Fruit fly (Drosophila melanogaster) whole organism, embryonic: Measurements from ENCODE around the gene CG1172.
A peak's percentile ranks its signal among the peaks of the same experiment; 100 is the strongest.

Source experiments
- Abd-B ChIP-seq: fragments of 200-800 bp; sonication (Bioruptor generic); optimal IDR thresholded peaks from 2 replicates; lab custom pipeline; 2018; ENCODE audit warnings: missing biosample characterization, mild to moderate bottlenecking, missing genetic modification characterization, moderate library complexity
- Atf6 ChIP-seq: fragments of 200-800 bp; sonication (Bioruptor generic); IDR thresholded peaks from 2 replicates; pipeline ENCODE4 v1.3.6; 2022; ENCODE audit warnings: missing biosample characterization, missing genetic modification characterization
- BEAF-32 ChIP-seq: fragments of 200-800 bp; sonication (Bioruptor generic); optimal IDR thresholded peaks from 3 replicates; lab custom pipeline; 2017; ENCODE audit warnings: missing biosample characterization, missing genetic modification characterization, mild to moderate bottlenecking, moderate library complexity, missing genetic modification reagents
- CG10147 ChIP-seq: fragments of 200-800 bp; sonication (Bioruptor generic); optimal IDR thresholded peaks from 2 replicates; lab custom pipeline; 2019; ENCODE audit warnings: missing biosample characterization, mild to moderate bottlenecking, missing genetic modification characterization, moderate library complexity
- CG10321 ChIP-seq: fragments of 200-800 bp; sonication (Bioruptor generic); IDR thresholded peaks from 2 replicates; pipeline ENCODE4 v1.3.6; 2022; ENCODE audit warnings: missing biosample characterization, missing genetic modification characterization
- CG11398 ChIP-seq: fragments of 200-800 bp; sonication (Bioruptor generic); optimal IDR thresholded peaks from 2 replicates; lab custom pipeline; 2016; ENCODE audit warnings: missing biosample characterization, missing genetic modification characterization
- CG12236 ChIP-seq: fragments of 200-800 bp; sonication (Bioruptor generic); optimal IDR thresholded peaks from 2 replicates; lab custom pipeline; 2016; ENCODE audit warnings: missing biosample characterization, missing genetic modification characterization
- CG12391 ChIP-seq: fragments of 200-800 bp; sonication (Bioruptor generic); optimal IDR thresholded peaks from 3 replicates; lab custom pipeline; 2018; ENCODE audit warnings: missing biosample characterization, mild to moderate bottlenecking, missing genetic modification characterization, moderate library complexity
- CG12659 ChIP-seq: fragments of 200-800 bp; sonication (Bioruptor generic); optimal IDR thresholded peaks from 3 replicates; lab custom pipeline; 2017; ENCODE audit warnings: mild to moderate bottlenecking, missing biosample characterization, missing genetic modification reagents, missing genetic modification characterization
- CG14050 ChIP-seq: fragments of 200-800 bp; sonication (Bioruptor generic); IDR thresholded peaks from 3 replicates; pipeline ENCODE4 v1.3.6; 2022; ENCODE audit warnings: missing biosample characterization, missing genetic modification characterization
- CG14667 ChIP-seq: fragments of 200-800 bp; sonication (Bioruptor generic); IDR thresholded peaks from 2 replicates; pipeline ENCODE4 v1.3.6; 2022; ENCODE audit warnings: missing biosample characterization, missing genetic modification characterization
- CG17568 ChIP-seq: fragments of 200-800 bp; sonication (Bioruptor generic); optimal IDR thresholded peaks from 2 replicates; lab custom pipeline; 2018; ENCODE audit warnings: missing biosample characterization, mild to moderate bottlenecking, missing genetic modification characterization, moderate library complexity
- CG18764 ChIP-seq: fragments of 200-800 bp; sonication (Bioruptor generic); optimal IDR thresholded peaks from 3 replicates; lab custom pipeline; 2016; ENCODE audit warnings: missing biosample characterization, missing genetic modification characterization
- CG3163 ChIP-seq: fragments of 200-800 bp; sonication (Bioruptor generic); optimal IDR thresholded peaks from 3 replicates; lab custom pipeline; 2016; ENCODE audit warnings: missing biosample characterization, missing genetic modification characterization
- CG4617 ChIP-seq: fragments of 200-800 bp; sonication (Bioruptor generic); optimal IDR thresholded peaks from 3 replicates; lab custom pipeline; 2016; ENCODE audit warnings: missing biosample characterization, missing genetic modification characterization, borderline replicate concordance
- CG4854 ChIP-seq: fragments of 200-800 bp; sonication (Bioruptor generic); optimal IDR thresholded peaks from 2 replicates; lab custom pipeline; 2016; ENCODE audit warnings: missing biosample characterization, missing genetic modification characterization, inconsistent platforms
- CG7372 ChIP-seq: fragments of 200-800 bp; sonication (Bioruptor generic); IDR thresholded peaks from 2 replicates; pipeline ENCODE4 v1.3.6; 2022; ENCODE audit warnings: missing biosample characterization, missing genetic modification characterization
- CG8924 ChIP-seq: fragments of 200-800 bp; optimal IDR thresholded peaks from 3 replicates; lab custom pipeline; 2019; ENCODE audit warnings: missing biosample characterization, mild to moderate bottlenecking, missing genetic modification characterization, moderate library complexity
- CrebB ChIP-seq: fragments of 200-800 bp; sonication (Bioruptor generic); optimal IDR thresholded peaks from 3 replicates; lab custom pipeline; 2018; ENCODE audit warnings: missing biosample characterization, mild to moderate bottlenecking, missing genetic modification characterization
- Dek ChIP-seq: fragments of 200-800 bp; sonication (Bioruptor generic); optimal IDR thresholded peaks from 3 replicates; lab custom pipeline; 2019; ENCODE audit warnings: missing biosample characterization, mild to moderate bottlenecking, missing genetic modification characterization, moderate library complexity
- Fer2 ChIP-seq: fragments of 200-800 bp; sonication (Bioruptor generic); optimal IDR thresholded peaks from 2 replicates; lab custom pipeline; 2018; ENCODE audit warnings: missing biosample characterization, mild to moderate bottlenecking, missing genetic modification characterization, moderate library complexity
- HmgD ChIP-seq: fragments of 200-800 bp; sonication (Bioruptor generic); optimal IDR thresholded peaks from 3 replicates; lab custom pipeline; 2016; ENCODE audit warnings: missing biosample characterization, missing genetic modification characterization
- Rx ChIP-seq: fragments of 200-800 bp; sonication (Bioruptor generic); IDR thresholded peaks from 2 replicates; pipeline ENCODE4 v1.3.6; 2022; ENCODE audit warnings: missing biosample characterization, missing genetic modification characterization
- Xbp1 ChIP-seq: fragments of 200-800 bp; sonication (Bioruptor generic); optimal IDR thresholded peaks from 3 replicates; lab custom pipeline; 2016; ENCODE audit warnings: missing biosample characterization, mild to moderate bottlenecking, missing genetic modification characterization
- bbx ChIP-seq: fragments of 200-800 bp; sonication (Bioruptor generic); IDR thresholded peaks from 2 replicates; pipeline ENCODE4 v1.3.6; 2022; ENCODE audit warnings: missing biosample characterization, missing genetic modification characterization; ENCODE audit not compliant: partially characterized antibody
- bowl ChIP-seq: fragments of 200-800 bp; sonication (Bioruptor generic); IDR thresholded peaks from 2 replicates; pipeline ENCODE4 v1.3.6; 2022; ENCODE audit warnings: missing biosample characterization, missing genetic modification characterization
- caup ChIP-seq: fragments of 200-800 bp; sonication (Bioruptor generic); optimal IDR thresholded peaks from 3 replicates; lab custom pipeline; 2017; ENCODE audit warnings: missing biosample characterization, mild to moderate bottlenecking, missing genetic modification characterization, moderate library complexity; ENCODE audit not compliant: severe bottlenecking
- chm ChIP-seq: fragments of 200-800 bp; sonication (Bioruptor generic); IDR thresholded peaks from 2 replicates; pipeline ENCODE4 v1.3.6; 2022; ENCODE audit warnings: missing biosample characterization, missing genetic modification characterization
- dati ChIP-seq: fragments of 200-800 bp; sonication (Bioruptor generic); IDR thresholded peaks from 2 replicates; pipeline ENCODE4 v1.3.6; 2022; ENCODE audit warnings: missing biosample characterization, missing genetic modification characterization
- dm ChIP-seq: fragments of 200-800 bp; sonication (Bioruptor generic); optimal IDR thresholded peaks from 3 replicates; lab custom pipeline; 2016; ENCODE audit warnings: missing biosample characterization, missing genetic modification characterization
- ewg ChIP-seq: fragments of 200-800 bp; sonication (Bioruptor generic); optimal IDR thresholded peaks from 3 replicates; lab custom pipeline; 2017; ENCODE audit warnings: mild to moderate bottlenecking, missing biosample characterization, missing genetic modification reagents, missing genetic modification characterization
- fu2 ChIP-seq: fragments of 200-800 bp; sonication (Bioruptor generic); optimal IDR thresholded peaks from 2 replicates; lab custom pipeline; 2016; ENCODE audit warnings: missing biosample characterization, missing genetic modification characterization
- gce ChIP-seq: fragments of 200-800 bp; sonication (Bioruptor generic); IDR thresholded peaks from 3 replicates; pipeline ENCODE4 v1.3.6; 2022; ENCODE audit warnings: missing biosample characterization, missing genetic modification characterization
- gcm ChIP-seq: fragments of 200-800 bp; sonication (Bioruptor generic); optimal IDR thresholded peaks from 2 replicates; lab custom pipeline; 2019; ENCODE audit warnings: missing biosample characterization, mild to moderate bottlenecking, missing genetic modification characterization, moderate library complexity
- gfzf ChIP-seq: fragments of 200-800 bp; sonication (Bioruptor generic); optimal IDR thresholded peaks from 2 replicates; lab custom pipeline; 2016; ENCODE audit warnings: missing biosample characterization, mild to moderate bottlenecking, missing genetic modification characterization, moderate library complexity
- ham ChIP-seq: fragments of 200-800 bp; sonication (Bioruptor generic); IDR thresholded peaks from 2 replicates; pipeline ENCODE4 v1.3.6; 2022; ENCODE audit warnings: missing biosample characterization, missing genetic modification characterization
- hth ChIP-seq: fragments of >200 bp; optimal IDR thresholded peaks from 2 replicates; lab custom pipeline; 2017; ENCODE audit warnings: inconsistent platforms
- odd ChIP-seq: fragments of 200-800 bp; sonication (Bioruptor generic); optimal IDR thresholded peaks from 2 replicates; lab custom pipeline; 2017; ENCODE audit warnings: missing biosample characterization, mild to moderate bottlenecking, missing genetic modification characterization
- pb ChIP-seq: fragments of 200-800 bp; sonication (Bioruptor generic); optimal IDR thresholded peaks from 3 replicates; lab custom pipeline; 2016; ENCODE audit warnings: missing biosample characterization, missing genetic modification characterization
- rib ChIP-seq: fragments of 200-800 bp; sonication (Bioruptor generic); IDR thresholded peaks from 2 replicates; pipeline ENCODE4 v1.3.6; 2022; ENCODE audit warnings: missing biosample characterization, missing genetic modification characterization
- seq ChIP-seq: fragments of 200-800 bp; sonication (Bioruptor generic); IDR thresholded peaks from 2 replicates; pipeline ENCODE4 v1.3.6; 2022; ENCODE audit warnings: missing biosample characterization, missing genetic modification characterization
- sim ChIP-seq: fragments of 200-800 bp; sonication (Bioruptor generic); IDR thresholded peaks from 2 replicates; pipeline ENCODE4 v1.3.6; 2022; ENCODE audit warnings: missing biosample characterization, missing genetic modification characterization
- sima ChIP-seq: fragments of 200-800 bp; sonication (Bioruptor generic); optimal IDR thresholded peaks from 2 replicates; lab custom pipeline; 2016; ENCODE audit warnings: missing biosample characterization, missing genetic modification characterization
- sna ChIP-seq: fragments of 200-800 bp; sonication (Bioruptor generic); IDR thresholded peaks from 2 replicates; pipeline ENCODE4 v1.3.6; 2022; ENCODE audit warnings: missing biosample characterization, missing genetic modification characterization; ENCODE audit not compliant: partially characterized antibody
- sug ChIP-seq: fragments of 200-800 bp; optimal IDR thresholded peaks from 2 replicates; lab custom pipeline; 2019; ENCODE audit warnings: missing biosample characterization, mild to moderate bottlenecking, missing genetic modification characterization, moderate library complexity
- tin ChIP-seq: fragments of 200-800 bp; sonication (Bioruptor generic); optimal IDR thresholded peaks from 3 replicates; lab custom pipeline; 2016; ENCODE audit warnings: missing biosample characterization, missing genetic modification characterization
- trem ChIP-seq: fragments of 200-800 bp; optimal IDR thresholded peaks from 3 replicates; lab custom pipeline; 2019; ENCODE audit warnings: missing biosample characterization, mild to moderate bottlenecking, missing genetic modification characterization, moderate library complexity
- zen2 ChIP-seq: fragments of 200-800 bp; sonication (Bioruptor generic); IDR thresholded peaks from 3 replicates; pipeline ENCODE4 v1.3.6; 2022; ENCODE audit warnings: missing biosample characterization, missing genetic modification characterization; ENCODE audit not compliant: partially characterized antibody
- zfh2 ChIP-seq: fragments of 200-800 bp; sonication (Bioruptor generic); optimal IDR thresholded peaks from 2 replicates; lab custom pipeline; 2016; ENCODE audit warnings: missing biosample characterization, missing genetic modification characterization

Gene CG1172

DNA sequence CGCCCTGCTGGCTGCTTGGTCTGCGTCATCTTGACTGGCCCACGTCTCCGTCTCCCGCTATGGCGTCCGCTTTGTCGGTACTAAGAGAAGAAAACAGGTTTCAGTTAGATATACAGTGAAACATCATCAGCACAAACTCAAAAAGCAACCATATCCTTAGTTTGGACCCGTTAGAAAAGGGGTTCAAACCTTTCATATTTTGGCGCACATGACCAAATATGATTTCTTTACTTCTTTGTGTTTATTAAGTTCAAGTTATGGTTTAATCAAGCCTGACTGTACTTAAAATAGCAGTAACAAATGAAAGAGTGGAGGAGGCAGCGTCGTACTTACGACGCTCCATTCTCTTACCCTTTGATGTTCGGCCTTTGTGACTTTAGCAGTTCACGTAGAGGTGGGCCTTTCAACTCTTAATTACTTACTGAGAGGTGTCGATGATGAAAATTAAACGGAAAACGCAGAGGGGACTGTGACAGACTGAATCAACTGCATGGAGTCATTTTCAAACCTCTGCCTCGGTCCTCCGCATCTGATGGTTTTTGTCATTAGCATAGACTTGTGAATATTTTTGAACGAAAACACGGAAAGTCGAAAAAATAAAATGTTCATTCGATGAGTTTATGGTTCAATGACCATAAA, 31.9 kb upstream of the CG1172 start (continued):
- TF ChIP-seq pb (GFP tag; lab: Kevin White, UChicago) (peak; percentile 77), CG14667 (GFP tag; lab: Robert Waterston, UW) (peak; percentile 68; the same call in 1 of the 2 replicates), dati (GFP tag; lab: Robert Waterston, UW) (peak; percentile 39; the same call in 1 of the 2 replicates), sug (tag; lab: Kevin White, UChicago) (peak; percentile 27), CG11398 (peak; percentile 54), HmgD (peak; percentile 25), trem (tag; lab: Kevin White, UChicago) (peak; percentile 23), dm (GFP tag; lab: Kevin White, UChicago) (peak; percentile 48), CG12659 (GFP tag; lab: Kevin White, UChicago) (peak; percentile 75), gfzf (GFP tag; lab: Kevin White, UChicago) (no peak), CG10321 (GFP tag; lab: Robert Waterston, UW) (peak; percentile 45; the same call in 1 of the 2 replicates), fu2 (GFP tag; lab: Kevin White, UChicago) (peak; percentile 70), hth (lab: Kevin White, UChicago) (no peak), CG12236 (peak; percentile 36), CG7372 (peak; percentile 79), CG10147 (GFP tag; lab: Kevin White, UChicago) (peak; percentile 82), sim (GFP tag; lab: Robert Waterston, UW) (peak; percentile 51; the same call in 1 of the 2 replicates), odd (GFP tag; lab: Kevin White, UChicago) (peak; percentile 67), caup (GFP tag; lab: Kevin White, UChicago) (peak; percentile 79), CG4617 (GFP tag; lab: Kevin White, UChicago) (peak; percentile 37), CG14050 (GFP tag; lab: Robert Waterston, UW) (peak; percentile 79), gcm (GFP tag; lab: Kevin White, UChicago) (peak; percentile 56), CG18764 (GFP tag; lab: Kevin White, UChicago) (peak; percentile 58), bowl (GFP tag; lab: Robert Waterston, UW) (peak; percentile 47; the same call in 1 of the 2 replicates), Abd-B (GFP tag; lab: Kevin White, UChicago) (peak; percentile 68), Dek (tag; lab: Kevin White, UChicago) (peak; percentile 79), sna (GFP tag; lab: Robert Waterston, UW) (no peak), Xbp1 (GFP tag; lab: Kevin White, UChicago) (peak; percentile 83), BEAF-32 (GFP tag; lab: Kevin White, UChicago) (no peak), bbx (GFP tag; lab: Robert Waterston, UW) (no peak), rib (GFP tag; lab: Robert Waterston, UW) (no peak), CG3163 (GFP tag; lab: Kevin White, UChicago) (peak; percentile 73), CG8924 (tag; lab: Kevin White, UChicago) (peak; percentile 83), sima (GFP tag; lab: Kevin White, UChicago) (peak; percentile 30), zen2 (no peak), Rx (GFP tag; lab: Robert Waterston, UW) (peak; percentile 68; the same call in 1 of the 2 replicates), ham (no peak), chm (peak; percentile 88), gce (peak; percentile 81; the same call in 2 of the 3 replicates), CG17568 (GFP tag; lab: Kevin White, UChicago) (no peak), ewg (GFP tag; lab: Kevin White, UChicago) (peak; percentile 52), CG4854 (GFP tag; lab: Kevin White, UChicago) (peak; percentile 65), CrebB (peak; percentile 80), Atf6 (GFP tag; lab: Robert Waterston, UW) (peak; percentile 87), seq (GFP tag; lab: Robert Waterston, UW) (peak; percentile 73), zfh2 (GFP tag; lab: Kevin White, UChicago) (peak; percentile 86), tin (GFP tag; lab: Kevin White, UChicago) (peak; percentile 83), Fer2 (tag; lab: Kevin White, UChicago) (peak; percentile 39), CG12391 (tag; lab: Kevin White, UChicago) (peak; percentile 82)
